Comparison of ENCODE assay signal across 3 fruit fly cellular contexts in the genomic region with DNA sequence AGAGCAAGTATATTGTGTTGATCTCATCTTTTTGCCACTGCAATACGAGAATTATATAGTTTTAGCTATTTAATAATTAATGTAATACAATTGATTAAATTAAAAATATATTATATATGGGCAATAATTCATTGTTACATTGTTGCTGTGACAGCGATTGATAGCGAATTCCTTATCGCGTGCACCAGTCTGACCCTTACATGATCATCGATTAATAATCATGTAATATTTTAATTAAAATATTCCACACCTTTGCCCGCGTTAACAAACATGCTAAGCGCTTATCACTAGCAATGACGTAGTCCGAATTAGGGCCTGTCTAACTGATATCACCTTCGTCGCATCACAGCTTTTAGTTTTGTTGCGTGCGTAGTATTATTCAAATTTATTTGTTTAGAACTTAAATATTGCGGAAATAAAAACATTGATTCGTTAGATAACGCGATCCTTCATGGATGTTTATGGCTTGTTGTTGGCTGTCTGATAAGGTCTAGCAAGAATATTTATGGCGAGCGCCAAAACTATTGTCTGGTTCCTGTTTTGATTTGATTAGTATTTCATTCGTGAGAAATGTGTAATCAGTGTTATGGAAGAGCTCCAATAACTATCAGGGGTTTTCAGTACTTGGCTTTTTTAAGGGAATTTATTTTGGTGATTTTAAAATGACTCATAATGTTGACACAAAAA.
TF ChIP-seq lines count a peak whose summit lies in the region.

No protein-coding gene starts in this region.

- no peak for TF ChIP-seq CTCF in whole organism, embryonic (GFP tag; optimal IDR thresholded peaks at IDR 0.05; lab: Kevin White, UChicago)

TF ChIP-seq in whole organism, adult, 20 proteins besides CTCF, POLR2A, EP300 and RAD21:
- TF ChIP-seq tj (GFP tag; optimal IDR thresholded peaks at IDR 0.05; lab: Kevin White, UChicago): no peak
- TF ChIP-seq cic (GFP tag; optimal IDR thresholded peaks at IDR 0.05; lab: Kevin White, UChicago): peak; percentile 7
- TF ChIP-seq CG12768 (GFP tag; optimal IDR thresholded peaks at IDR 0.05; lab: Kevin White, UChicago): no peak
- TF ChIP-seq CG7101 (tag; optimal IDR thresholded peaks at IDR 0.05; lab: Kevin White, UChicago): no peak
- TF ChIP-seq CG7045 (GFP tag; optimal IDR thresholded peaks at IDR 0.05; lab: Kevin White, UChicago): no peak
- peak; percentile 77 for TF ChIP-seq kay (GFP tag; lab: Kevin White, UChicago; ENCODE audit: borderline replicate concordance)

TF ChIP-seq in whole organism, embryonic, 481 proteins besides CTCF, POLR2A, EP300 and RAD21 (continues in another document):
- TF ChIP-seq lab (GFP tag; optimal IDR thresholded peaks at IDR 0.05; lab: Kevin White, UChicago) (peak; percentile 15), bcd (GFP tag; optimal IDR thresholded peaks at IDR 0.05; lab: Kevin White, UChicago) (no peak), CG13424 (tag; optimal IDR thresholded peaks at IDR 0.05; lab: Kevin White, UChicago) (no peak), Pdp1 (GFP tag; optimal IDR thresholded peaks at IDR 0.05; lab: Kevin White, UChicago) (peak in 1 of 2 experiments; percentile 85), PHDP (tag; optimal IDR thresholded peaks at IDR 0.05; lab: Kevin White, UChicago) (no peak), CG34422 (GFP tag; IDR thresholded peaks at IDR 0.05; lab: Robert Waterston, UW) (no peak), CG10543 (GFP tag; optimal IDR thresholded peaks at IDR 0.05; lab: Kevin White, UChicago) (peak; percentile 13), CG17328 (GFP tag; IDR thresholded peaks at IDR 0.05; lab: Robert Waterston, UW) (no peak), vfl (GFP tag; optimal IDR thresholded peaks at IDR 0.05; lab: Kevin White, UChicago) (no peak), CG42726 (GFP tag; IDR thresholded peaks at IDR 0.05; lab: Robert Waterston, UW; ENCODE audit: partially characterized antibody) (no peak), CG2712 (tag; optimal IDR thresholded peaks at IDR 0.05; lab: Kevin White, UChicago) (no peak), sd (tag; optimal IDR thresholded peaks at IDR 0.05; lab: Kevin White, UChicago) (peak; percentile 79), Eip74EF (GFP tag; optimal IDR thresholded peaks at IDR 0.05; lab: Kevin White, UChicago) (peak in 1 of 2 experiments; percentile 67), vvl (GFP tag; IDR thresholded peaks at IDR 0.05; lab: Robert Waterston, UW) (no peak), cad (GFP tag; optimal IDR thresholded peaks at IDR 0.05; lab: Kevin White, UChicago) (no peak), grn (GFP tag; optimal IDR thresholded peaks at IDR 0.05; lab: Kevin White, UChicago) (peak; percentile 31), Bdp1 (GFP tag; optimal IDR thresholded peaks at IDR 0.05; lab: Kevin White, UChicago) (no peak), mirr (GFP tag; optimal IDR thresholded peaks at IDR 0.05; lab: Kevin White, UChicago) (peak; percentile 84), exex (tag; optimal IDR thresholded peaks at IDR 0.05; lab: Kevin White, UChicago) (peak; percentile 93), gro (GFP tag; optimal IDR thresholded peaks at IDR 0.05; lab: Kevin White, UChicago) (peak; percentile 14), CG7786 (GFP tag; optimal IDR thresholded peaks at IDR 0.05; lab: Kevin White, UChicago) (no peak), Chrac-16 (GFP tag; optimal IDR thresholded peaks at IDR 0.05; lab: Kevin White, UChicago) (no peak), CG1792 (GFP tag; optimal IDR thresholded peaks at IDR 0.05; lab: Kevin White, UChicago) (no peak), sug (tag; optimal IDR thresholded peaks at IDR 0.05; lab: Kevin White, UChicago) (peak; percentile 83), BtbVII (GFP tag; optimal IDR thresholded peaks at IDR 0.05; lab: Kevin White, UChicago) (peak; percentile 32), Doc2 (GFP tag; IDR thresholded peaks at IDR 0.05; lab: Robert Waterston, UW) (no peak), sens (GFP tag; lab: Kevin White, UChicago) (peak; percentile 64), MESR4 (GFP tag; optimal IDR thresholded peaks at IDR 0.05; lab: Kevin White, UChicago) (no peak), CG3726 (GFP tag; IDR thresholded peaks at IDR 0.05; lab: Robert Waterston, UW) (no peak), CG7372 (GFP tag; IDR thresholded peaks at IDR 0.05; lab: Robert Waterston, UW) (no peak), CG30403 (GFP tag; optimal IDR thresholded peaks at IDR 0.05; lab: Kevin White, UChicago) (no peak), caup (GFP tag; optimal IDR thresholded peaks at IDR 0.05; lab: Kevin White, UChicago; ENCODE audit: severe bottlenecking) (no peak), ato (GFP tag; IDR thresholded peaks at IDR 0.05; lab: Robert Waterston, UW; ENCODE audit: partially characterized antibody) (no peak), Myb (GFP tag; optimal IDR thresholded peaks at IDR 0.05; lab: Kevin White, UChicago) (no peak), CG12236 (GFP tag; optimal IDR thresholded peaks at IDR 0.05; lab: Kevin White, UChicago) (no peak), Optix (GFP tag; IDR thresholded peaks at IDR 0.05; lab: Robert Waterston, UW) (no peak), lbe (GFP tag; optimal IDR thresholded peaks at IDR 0.05; lab: Kevin White, UChicago) (no peak), CG2678 (tag; optimal IDR thresholded peaks at IDR 0.05; lab: Kevin White, UChicago) (peak; percentile 10), MBD-R2 (GFP tag; IDR thresholded peaks at IDR 0.05; lab: Robert Waterston, UW) (no peak), C15 (GFP tag; IDR thresholded peaks at IDR 0.05; lab: Robert Waterston, UW) (no peak)

TF ChIP-seq in whole organism, prepupa, 60 proteins besides CTCF, POLR2A, EP300 and RAD21:
- TF ChIP-seq vri (GFP tag; optimal IDR thresholded peaks at IDR 0.05; lab: Kevin White, UChicago): no peak
- TF ChIP-seq svp (GFP tag; lab: Kevin White, UChicago): peak; percentile 82
- peak; percentile 92 for TF ChIP-seq dsx (GFP tag; optimal IDR thresholded peaks at IDR 0.05; lab: Kevin White, UChicago; ENCODE audit: poor library complexity, severe bottlenecking)
